Worm (Caenorhabditis elegans): ENCODE data around the gene pals-21.

DNA sequence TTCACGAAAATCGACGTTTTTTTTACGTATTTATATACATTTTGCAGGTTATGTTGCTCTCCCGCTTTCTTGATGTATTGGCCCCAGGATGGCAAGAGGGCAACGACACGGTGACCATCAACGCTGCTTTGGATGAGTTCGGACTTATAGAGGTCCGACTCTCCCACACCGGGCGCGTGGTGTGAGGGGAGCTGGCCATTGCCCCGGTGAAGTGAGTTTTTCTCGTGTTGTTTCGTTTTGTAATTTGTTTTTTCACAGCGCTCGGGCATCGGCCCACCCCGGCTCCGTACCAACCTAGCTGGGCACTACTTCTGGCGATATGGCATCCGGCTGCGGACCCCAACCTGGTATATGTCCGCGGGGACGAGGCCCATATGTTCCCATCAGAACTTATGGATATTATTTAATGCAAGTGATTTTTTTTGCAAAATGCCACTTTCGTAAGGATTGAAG, 6.1 kb downstream of the pals-21 start, which contains the start of gene Y82E9BR.20:
- TF ChIP-seq ets-7 (tag; optimal IDR thresholded peaks at IDR 0.05) (no peak), ama-1 (optimal IDR thresholded peaks at IDR 0.05) (no peak), F13C5.2 (tag; optimal IDR thresholded peaks at IDR 0.05) (no peak), sea-1 (GFP tag; conservative IDR thresholded peaks at IDR 0.05) (no peak), hmg-4 (GFP tag; optimal IDR thresholded peaks at IDR 0.05) (no peak), scrt-1 (GFP tag; IDR thresholded peaks at IDR 0.05) (no peak), aly-1 (tag; optimal IDR thresholded peaks at IDR 0.05) (no peak), pes-1 (GFP tag; IDR thresholded peaks at IDR 0.05) (no peak), tbx-37 (GFP tag; conservative IDR thresholded peaks at IDR 0.05) (no peak), flt-1 (GFP tag; IDR thresholded peaks at IDR 0.05) (no peak), ceh-13 (GFP tag; optimal IDR thresholded peaks at IDR 0.05) (no peak), B0310.2 (tag; optimal IDR thresholded peaks at IDR 0.05) (no peak)

All from whole organism, early embryonic.